Fruit fly (Drosophila melanogaster) whole organism, prepupa: ENCODE measurements around the gene CG4271.

Experiments used
- Blimp-1 ChIP-seq: fragments of 200-800 bp; sonication (Bioruptor generic); optimal IDR thresholded peaks from 3 replicates; lab custom pipeline; 2017; ENCODE audit warnings: missing biosample characterization, missing genetic modification characterization, mild to moderate bottlenecking, moderate library complexity, missing genetic modification reagents
- CG34406 ChIP-seq: fragments of 200-800 bp; sonication (Bioruptor generic); optimal IDR thresholded peaks from 3 replicates; lab custom pipeline; 2016; ENCODE audit warnings: missing biosample characterization, missing genetic modification characterization
- CG6276 ChIP-seq: fragments of 200-800 bp; sonication (Bioruptor generic); optimal IDR thresholded peaks from 2 replicates; lab custom pipeline; 2017; ENCODE audit warnings: missing biosample characterization, mild to moderate bottlenecking, missing genetic modification characterization
- CG6808 ChIP-seq: fragments of 200-800 bp; sonication (Bioruptor generic); optimal IDR thresholded peaks from 3 replicates; lab custom pipeline; 2017; ENCODE audit warnings: missing biosample characterization, missing genetic modification characterization, mild to moderate bottlenecking, moderate library complexity, missing genetic modification reagents
- CG7368 ChIP-seq: fragments of 200-800 bp; sonication (Bioruptor generic); optimal IDR thresholded peaks from 3 replicates; lab custom pipeline; 2016; ENCODE audit warnings: missing biosample characterization, missing genetic modification characterization
- CG8119 ChIP-seq: fragments of 200-800 bp; sonication (Bioruptor generic); IDR thresholded peaks from 3 replicates; pipeline ENCODE4 v1.3.6; 2022; ENCODE audit warnings: missing biosample characterization, missing genetic modification characterization
- CG8632 ChIP-seq: fragments of 200-800 bp; sonication (Bioruptor generic); optimal IDR thresholded peaks from 3 replicates; lab custom pipeline; 2016; ENCODE audit warnings: missing biosample characterization, missing genetic modification characterization
- Hr38 ChIP-seq: sonication (Bioruptor generic); optimal IDR thresholded peaks from 2 replicates; lab custom pipeline; 2016; ENCODE audit warnings: missing biosample characterization, missing genetic modification characterization
- Smox ChIP-seq: fragments of 200-800 bp; sonication (Bioruptor generic); optimal IDR thresholded peaks from 3 replicates; lab custom pipeline; 2016; ENCODE audit warnings: missing biosample characterization, missing genetic modification characterization
- dsx ChIP-seq: fragments of 200-800 bp; optimal IDR thresholded peaks from 3 replicates; lab custom pipeline; 2019; ENCODE audit warnings: missing biosample characterization, mild to moderate bottlenecking, missing genetic modification characterization, moderate library complexity; ENCODE audit not compliant: poor library complexity, severe bottlenecking
- esn ChIP-seq: fragments of 200-800 bp; sonication (Bioruptor generic); optimal IDR thresholded peaks from 2 replicates; lab custom pipeline; 2016; ENCODE audit warnings: missing biosample characterization, mild to moderate bottlenecking, missing genetic modification characterization, moderate library complexity
- salr ChIP-seq, 2 experiments: fragments of 200-800 bp; sonication (Bioruptor generic); optimal IDR thresholded peaks; 3 replicates each; lab custom pipeline; 2016 to 2018; ENCODE audit warnings: missing biosample characterization in 2 of 2, missing genetic modification characterization in 2 of 2, mild to moderate bottlenecking in 1 of 2

DNA sequence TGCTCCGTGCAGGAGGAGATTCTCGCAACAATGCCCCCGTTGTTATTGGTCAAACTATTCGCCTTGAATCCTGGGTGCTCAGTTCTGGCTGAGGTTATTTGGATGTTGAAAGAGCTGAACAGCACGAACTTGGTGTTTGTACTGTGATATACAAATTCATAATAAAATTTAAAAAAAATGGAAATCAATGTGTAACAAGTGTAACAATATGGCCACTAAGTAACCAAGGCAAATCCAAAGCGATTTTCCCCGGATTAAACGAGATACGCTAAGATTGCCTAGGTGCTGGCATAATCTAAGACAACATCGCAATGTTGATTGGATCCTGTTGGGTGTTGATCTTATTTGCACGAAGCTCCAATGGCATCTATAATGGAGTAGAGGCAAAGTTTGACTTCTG lies at the start of gene CG4271:
- no peak for TF ChIP-seq Blimp-1 (GFP tag; lab: Kevin White, UChicago)
- TF ChIP-seq CG6808 (GFP tag; lab: Kevin White, UChicago) = no peak
- no peak for TF ChIP-seq salr (GFP tag; optimal IDR thresholded peaks at IDR 0.05; lab: Kevin White, UChicago)
- TF ChIP-seq CG7368 (GFP tag; lab: Kevin White, UChicago) = no peak
- TF ChIP-seq esn (GFP tag; lab: Kevin White, UChicago) = no peak
- TF ChIP-seq Hr38 (GFP tag; lab: Kevin White, UChicago) = no peak
- no peak for TF ChIP-seq dsx (GFP tag; lab: Kevin White, UChicago)
- TF ChIP-seq CG8632 (GFP tag; lab: Kevin White, UChicago) = no peak
- no peak for TF ChIP-seq CG34406 (GFP tag; lab: Kevin White, UChicago)
- no peak for TF ChIP-seq CG8119 (GFP tag; lab: Robert Waterston, UW)
- TF ChIP-seq CG6276 (GFP tag; lab: Kevin White, UChicago) = no peak
- no peak for TF ChIP-seq Smox
